Fruit fly (Drosophila melanogaster) whole organism, wandering third instar larva: ENCODE measurements around the gene CCAP-R.

Experiments used
- Myc ChIP-seq: fragments of >200 bp; optimal IDR thresholded peaks from 2 replicates; lab custom pipeline; 2017
- rgr ChIP-seq: fragments of 200-800 bp; sonication (Bioruptor generic); optimal IDR thresholded peaks from 3 replicates; lab custom pipeline; 2016; ENCODE audit warnings: missing biosample characterization, mild to moderate bottlenecking, missing genetic modification characterization

DNA sequence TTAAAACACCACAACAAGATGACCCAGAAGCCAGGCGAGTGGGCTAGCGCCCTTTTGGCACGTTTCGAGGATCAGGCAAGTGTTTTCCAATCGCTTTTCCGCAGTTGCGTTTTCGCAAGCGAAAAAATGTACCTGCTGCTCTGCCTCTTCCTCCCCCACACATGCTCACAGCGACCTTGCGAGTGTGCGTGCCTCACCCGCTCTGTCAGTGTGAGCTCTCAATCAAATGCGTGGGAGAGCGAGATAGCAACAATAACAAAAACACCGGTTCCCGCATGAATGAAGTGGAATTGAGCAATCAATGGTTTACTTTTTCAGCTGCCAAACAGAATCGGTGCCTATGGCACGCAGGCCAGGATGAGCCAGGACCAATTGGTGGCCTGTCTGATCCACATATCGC, 27.2 kb upstream of the CCAP-R start:
- TF ChIP-seq rgr (no peak), Myc (lab: Kevin White, UChicago) (no peak)
